In genomic region chr3L:14634019-14634772, dm6 we compare ENCODE assay signal across 3 fruit fly cellular contexts.
TF ChIP-seq lines count a peak whose summit lies in the region.

No protein-coding gene starts in this region.

TF ChIP-seq in whole organism, embryonic, 481 proteins besides CTCF, POLR2A, EP300 and RAD21 (continued from another document and continues in another):
- TF ChIP-seq slbo (GFP tag; IDR thresholded peaks at IDR 0.05; lab: Robert Waterston, UW) (peak; percentile 37; the same call in 1 of the 2 replicates), Atf6 (GFP tag; IDR thresholded peaks at IDR 0.05; lab: Robert Waterston, UW) (0 out of 2 replicates have a peak, but pooled peaks have one; percentile 24), CG11695 (GFP tag; IDR thresholded peaks at IDR 0.05; lab: Robert Waterston, UW) (peak; percentile 42; the same call in 1 of the 3 replicates), E2f2 (GFP tag; IDR thresholded peaks at IDR 0.05; lab: Robert Waterston, UW) (peak; percentile 23; the same call in 1 of the 2 replicates), Trl (optimal IDR thresholded peaks at IDR 0.05; lab: Kevin White, UChicago) (peak in 1 of 2 experiments; percentile 68), Trl (GFP tag; optimal IDR thresholded peaks at IDR 0.05; lab: Kevin White, UChicago) (no peak), lov (optimal IDR thresholded peaks at IDR 0.05; lab: Kevin White, UChicago) (no peak), lov (GFP tag; IDR thresholded peaks at IDR 0.05; lab: Robert Waterston, UW) (peak; percentile 75; the same call in 1 of the 3 replicates), nmo (GFP tag; optimal IDR thresholded peaks at IDR 0.05; lab: Kevin White, UChicago) (peak; percentile 21), Spps (tag; optimal IDR thresholded peaks at IDR 0.05; lab: Kevin White, UChicago) (peak; percentile 28), CG2678 (tag; optimal IDR thresholded peaks at IDR 0.05; lab: Kevin White, UChicago) (peak; percentile 29), CG18599 (GFP tag; optimal IDR thresholded peaks at IDR 0.05; lab: Kevin White, UChicago) (peak; percentile 14), gem (tag; optimal IDR thresholded peaks at IDR 0.05; lab: Kevin White, UChicago) (peak; percentile 66), corto (GFP tag; optimal IDR thresholded peaks at IDR 0.05; lab: Kevin White, UChicago) (peak; percentile 73), CG7556 (GFP tag; optimal IDR thresholded peaks at IDR 0.05; lab: Kevin White, UChicago) (peak; percentile 17), CG8388 (GFP tag; optimal IDR thresholded peaks at IDR 0.05; lab: Kevin White, UChicago) (peak; percentile 35), prd (optimal IDR thresholded peaks at IDR 0.05; lab: Kevin White, UChicago) (no peak), prd (GFP tag; IDR thresholded peaks at IDR 0.05; lab: Robert Waterston, UW) (peak; percentile 70; the same call in 2 of the 3 replicates), Drgx (GFP tag; IDR thresholded peaks at IDR 0.05; lab: Robert Waterston, UW) (peak; percentile 86), grau (tag; optimal IDR thresholded peaks at IDR 0.05; lab: Kevin White, UChicago) (peak; percentile 93), NC2β (GFP tag; optimal IDR thresholded peaks at IDR 0.05; lab: Kevin White, UChicago) (no peak), CG10979 (tag; optimal IDR thresholded peaks at IDR 0.05; lab: Kevin White, UChicago) (peak; percentile 44), sens (GFP tag; lab: Kevin White, UChicago) (peak; percentile 88), CG6854 (GFP tag; optimal IDR thresholded peaks at IDR 0.05; lab: Kevin White, UChicago) (no peak), sim (GFP tag; IDR thresholded peaks at IDR 0.05; lab: Robert Waterston, UW) (no peak), CG30403 (GFP tag; optimal IDR thresholded peaks at IDR 0.05; lab: Kevin White, UChicago) (peak; percentile 29), Xbp1 (GFP tag; optimal IDR thresholded peaks at IDR 0.05; lab: Kevin White, UChicago) (peak; percentile 42), HHEX (GFP tag; optimal IDR thresholded peaks at IDR 0.05; lab: Kevin White, UChicago) (peak; percentile 4), CG9932 (GFP tag; IDR thresholded peaks at IDR 0.05; lab: Robert Waterston, UW) (no peak), dysf (GFP tag; IDR thresholded peaks at IDR 0.05; lab: Robert Waterston, UW) (peak; percentile 43; the same call in 1 of the 3 replicates), peb (GFP tag; IDR thresholded peaks at IDR 0.05; lab: Robert Waterston, UW) (no peak), zen (tag; optimal IDR thresholded peaks at IDR 0.05; lab: Kevin White, UChicago) (peak; percentile 3), CG9817 (tag; optimal IDR thresholded peaks at IDR 0.05; lab: Kevin White, UChicago) (peak; percentile 12), Atf3 (GFP tag; optimal IDR thresholded peaks at IDR 0.05; lab: Kevin White, UChicago) (peak; percentile 45), CG17829 (tag; optimal IDR thresholded peaks at IDR 0.05; lab: Kevin White, UChicago) (peak; percentile 2), chif (GFP tag; optimal IDR thresholded peaks at IDR 0.05; lab: Kevin White, UChicago) (peak in 1 of 2 experiments; percentile 55), yki (optimal IDR thresholded peaks at IDR 0.05; lab: Kevin White, UChicago) (peak; percentile 24), CG2712 (tag; optimal IDR thresholded peaks at IDR 0.05; lab: Kevin White, UChicago) (peak; percentile 33), pb (GFP tag; optimal IDR thresholded peaks at IDR 0.05; lab: Kevin White, UChicago) (peak; percentile 21), nom (GFP tag; optimal IDR thresholded peaks at IDR 0.05; lab: Kevin White, UChicago) (peak; percentile 94), oc (tag; optimal IDR thresholded peaks at IDR 0.05; lab: Kevin White, UChicago) (peak; percentile 12), Side (GFP tag; optimal IDR thresholded peaks at IDR 0.05; lab: Kevin White, UChicago) (peak; percentile 6), CG14667 (GFP tag; IDR thresholded peaks at IDR 0.05; lab: Robert Waterston, UW) (peak; percentile 16; the same call in 1 of the 2 replicates)

TF ChIP-seq in whole organism, prepupa, 60 proteins besides CTCF, POLR2A, EP300 and RAD21 (continued from another document):
- TF ChIP-seq CG11294 (GFP tag; IDR thresholded peaks at IDR 0.05; lab: Robert Waterston, UW) (peak; percentile 54; the same call in 1 of the 2 replicates), Eip93F (GFP tag; optimal IDR thresholded peaks at IDR 0.05; lab: Kevin White, UChicago) (peak; percentile 28), CG8119 (GFP tag; IDR thresholded peaks at IDR 0.05; lab: Robert Waterston, UW) (peak; percentile 91), spab (GFP tag; optimal IDR thresholded peaks at IDR 0.05; lab: Kevin White, UChicago) (peak; percentile 95), CG9139 (GFP tag; optimal IDR thresholded peaks at IDR 0.05; lab: Kevin White, UChicago) (peak; percentile 88), CG10631 (GFP tag; optimal IDR thresholded peaks at IDR 0.05; lab: Kevin White, UChicago) (peak; percentile 95), Smox (GFP tag; optimal IDR thresholded peaks at IDR 0.05; lab: Kevin White, UChicago) (peak; percentile 81), esn (GFP tag; optimal IDR thresholded peaks at IDR 0.05; lab: Kevin White, UChicago) (peak; percentile 90), pdm3 (GFP tag; optimal IDR thresholded peaks at IDR 0.05; lab: Kevin White, UChicago) (peak; percentile 93), CG16779 (tag; optimal IDR thresholded peaks at IDR 0.05; lab: Kevin White, UChicago) (peak; percentile 78), CG4318 (GFP tag; optimal IDR thresholded peaks at IDR 0.05; lab: Kevin White, UChicago) (peak; percentile 62), CG1621 (tag; optimal IDR thresholded peaks at IDR 0.05; lab: Kevin White, UChicago) (peak; percentile 92), CG6854 (GFP tag; optimal IDR thresholded peaks at IDR 0.05; lab: Kevin White, UChicago) (peak; percentile 58), svp (GFP tag; lab: Kevin White, UChicago) (peak; percentile 91), topi (GFP tag; optimal IDR thresholded peaks at IDR 0.05; lab: Kevin White, UChicago) (peak; percentile 92), dsx (GFP tag; optimal IDR thresholded peaks at IDR 0.05; lab: Kevin White, UChicago; ENCODE audit: poor library complexity, severe bottlenecking) (peak; percentile 94), CG8632 (GFP tag; optimal IDR thresholded peaks at IDR 0.05; lab: Kevin White, UChicago) (peak; percentile 88), ss (GFP tag; optimal IDR thresholded peaks at IDR 0.05; lab: Kevin White, UChicago) (peak; percentile 96 to 97), OdsH (GFP tag; optimal IDR thresholded peaks at IDR 0.05; lab: Kevin White, UChicago) (peak; percentile 88), Sox102F (GFP tag; optimal IDR thresholded peaks at IDR 0.05; lab: Kevin White, UChicago) (peak; percentile 84), Hr4 (GFP tag; optimal IDR thresholded peaks at IDR 0.05; lab: Kevin White, UChicago) (peak; percentile 89), fkh (GFP tag; optimal IDR thresholded peaks at IDR 0.05; lab: Kevin White, UChicago) (no peak), Hr39 (GFP tag; optimal IDR thresholded peaks at IDR 0.05; lab: Kevin White, UChicago) (peak; percentile 84), eg (GFP tag; IDR thresholded peaks at IDR 0.05; lab: Robert Waterston, UW) (peak; percentile 87), acj6 (GFP tag; optimal IDR thresholded peaks at IDR 0.05; lab: Kevin White, UChicago) (peak; percentile 90), CG3919 (GFP tag; optimal IDR thresholded peaks at IDR 0.05; lab: Kevin White, UChicago) (peak; percentile 95), Eip78C (GFP tag; lab: Kevin White, UChicago) (peak; percentile 98), dac (GFP tag; optimal IDR thresholded peaks at IDR 0.05; lab: Kevin White, UChicago) (peak; percentile 16), CG6808 (GFP tag; optimal IDR thresholded peaks at IDR 0.05; lab: Kevin White, UChicago) (peak; percentile 94), achi (GFP tag; optimal IDR thresholded peaks at IDR 0.05; lab: Kevin White, UChicago) (peak; percentile 91), Hr38 (GFP tag; optimal IDR thresholded peaks at IDR 0.05; lab: Kevin White, UChicago) (no peak), salr (GFP tag; optimal IDR thresholded peaks at IDR 0.05; lab: Kevin White, UChicago) (peak; percentile 71 to 92), Ets96B (tag; optimal IDR thresholded peaks at IDR 0.05; lab: Kevin White, UChicago) (peak; percentile 96), CG32006 (GFP tag; optimal IDR thresholded peaks at IDR 0.05; lab: Kevin White, UChicago) (peak; percentile 84), Ets21C (GFP tag; optimal IDR thresholded peaks at IDR 0.05; lab: Kevin White, UChicago) (peak; percentile 75), Blimp-1 (GFP tag; optimal IDR thresholded peaks at IDR 0.05; lab: Kevin White, UChicago) (peak; percentile 54), cyc (GFP tag; optimal IDR thresholded peaks at IDR 0.05; lab: Kevin White, UChicago) (peak; percentile 90)

TF ChIP-seq in whole organism, wandering third instar larva, 38 proteins besides CTCF, POLR2A, EP300 and RAD21 (continued from another document):
- peak; percentile 89 for TF ChIP-seq h (GFP tag; optimal IDR thresholded peaks at IDR 0.05; lab: Kevin White, UChicago)
- no peak for TF ChIP-seq Hr78 (GFP tag; optimal IDR thresholded peaks at IDR 0.05; lab: Kevin White, UChicago)
- peak; percentile 79 for TF ChIP-seq HLH106 (tag; optimal IDR thresholded peaks at IDR 0.05; lab: Kevin White, UChicago)
